Worm (Caenorhabditis elegans): ENCODE measurements around the gene R03G8.1.

DNA sequence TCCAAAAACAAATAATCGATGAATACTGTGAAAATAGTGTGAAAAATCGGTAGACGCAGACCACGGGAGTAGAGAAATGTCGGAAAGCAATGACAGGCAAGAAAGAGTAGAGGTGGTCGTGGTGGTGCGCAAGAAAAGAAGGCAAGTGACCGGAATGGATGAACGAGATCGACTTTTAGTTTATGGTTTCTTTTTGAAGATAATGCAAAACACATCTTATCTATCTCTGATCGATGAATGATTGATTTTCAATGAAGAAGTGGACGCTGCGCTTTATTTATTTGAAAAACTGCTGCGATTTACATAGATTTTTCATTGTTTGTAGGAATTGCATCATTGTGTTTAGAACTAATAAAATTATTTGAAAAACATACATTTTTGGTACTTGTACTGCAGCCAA is 35.5 kb downstream of the R03G8.1 start:
- TF ChIP-seq scrt-1 (GFP tag; IDR thresholded peaks at IDR 0.05) (no peak), ama-1 (optimal IDR thresholded peaks at IDR 0.05) (no peak), ets-7 (tag; optimal IDR thresholded peaks at IDR 0.05) (no peak), tra-4 (tag; optimal IDR thresholded peaks at IDR 0.05) (no peak), flt-1 (GFP tag; IDR thresholded peaks at IDR 0.05) (no peak), tbx-37 (GFP tag; conservative IDR thresholded peaks at IDR 0.05) (no peak), F13C5.2 (tag; optimal IDR thresholded peaks at IDR 0.05) (no peak), tbx-11 (GFP tag; IDR thresholded peaks at IDR 0.05) (no peak), hnd-1 (tag; optimal IDR thresholded peaks at IDR 0.05) (no peak), sea-1 (GFP tag; conservative IDR thresholded peaks at IDR 0.05) (no peak)
